Worm (Caenorhabditis elegans) whole organism, L2 larva: ENCODE data around the gene spe-44.

Experiments
- aly-2 ChIP-seq: fragments of 150-350 bp; optimal IDR thresholded peaks from 2 replicates; lab custom pipeline; 2014; ENCODE audit warnings: missing biosample characterization, missing genetic modification characterization
- dmd-4 ChIP-seq: sonication (generic microtip); optimal IDR thresholded peaks from 2 replicates; lab custom pipeline; 2017; ENCODE audit warnings: missing biosample characterization, missing genetic modification characterization
- elt-1 ChIP-seq: fragments of 150-350 bp; optimal IDR thresholded peaks from 2 replicates; lab custom pipeline; 2014; ENCODE audit warnings: missing biosample characterization, missing genetic modification characterization
- elt-3 ChIP-seq: sonication (generic microtip); optimal IDR thresholded peaks from 2 replicates; lab custom pipeline; 2017; ENCODE audit warnings: missing biosample characterization, missing genetic modification characterization
- mdl-1 ChIP-seq, 2 experiments: fragments of 150-350 bp in 1 of 2; sonication (generic microtip) in 1 of 2; optimal IDR thresholded peaks; 2 replicates each; lab custom pipeline; 2017; ENCODE audit warnings: missing biosample characterization in 2 of 2, missing genetic modification characterization in 2 of 2
- nhr-23 ChIP-seq: fragments of 150-350 bp; optimal IDR thresholded peaks from 2 replicates; lab custom pipeline; 2014; ENCODE audit warnings: missing biosample characterization, missing genetic modification reagents, missing genetic modification characterization
- nhr-6 ChIP-seq: fragments of 150-350 bp; optimal IDR thresholded peaks from 2 replicates; lab custom pipeline; 2014; ENCODE audit warnings: missing biosample characterization, missing genetic modification characterization

ce11 chrIV:12441715-12442114, 12.3 kb downstream of the spe-44 start, which contains the start of gene C25G4.17:
- TF ChIP-seq nhr-6 (no peak), mdl-1 (tag; optimal IDR thresholded peaks at IDR 0.05; lab: Kevin White, UChicago) (no peak), dmd-4 (tag; lab: Kevin White, UChicago) (no peak), elt-1 (no peak), nhr-23 (tag; lab: Kevin White, UChicago) (no peak), elt-3 (no peak), aly-2 (tag; lab: Kevin White, UChicago) (no peak)
